Worm (Caenorhabditis elegans): ENCODE measurements around the gene C33G8.2.

DNA sequence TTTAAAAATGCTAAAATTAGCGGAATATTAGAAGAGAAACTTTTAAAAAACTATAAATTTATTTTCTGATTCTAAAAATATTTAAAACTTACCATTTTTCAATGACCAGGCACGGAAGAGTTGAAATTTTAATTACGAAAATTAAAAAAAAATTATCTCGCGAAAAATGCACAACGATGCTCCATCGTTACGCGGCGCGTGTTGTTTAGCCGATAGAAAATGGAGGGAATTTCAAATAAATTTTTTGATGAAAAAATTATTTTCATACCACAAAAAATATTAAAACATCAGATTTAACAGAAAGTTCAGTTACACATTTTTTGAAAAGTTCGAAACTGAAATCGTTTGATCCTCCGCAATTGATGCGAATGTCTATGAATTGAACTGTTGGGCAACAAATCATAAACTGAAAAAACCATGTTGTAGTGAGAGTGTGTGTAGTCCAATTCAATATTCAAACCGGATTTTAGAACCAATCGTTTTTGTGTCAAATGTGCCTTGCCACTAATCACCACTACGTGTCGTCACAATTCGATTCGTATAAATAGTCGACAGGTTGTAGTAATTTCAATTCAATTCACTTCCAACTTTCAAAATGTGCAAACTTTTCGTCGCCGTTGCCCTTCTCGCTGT is 41.7 kb downstream of the C33G8.2 start, which contains the start of the genes tofu-2 and spig-1:
- TF ChIP-seq pha-4 (tag; optimal IDR thresholded peaks at IDR 0.05) (no peak), nhr-12 (tag; optimal IDR thresholded peaks at IDR 0.05) (no peak), tbx-8 (GFP tag; optimal IDR thresholded peaks at IDR 0.05) (no peak), elt-3 (tag; optimal IDR thresholded peaks at IDR 0.05) (no peak), elt-1 (tag; optimal IDR thresholded peaks at IDR 0.05; ENCODE audit: borderline replicate concordance, insufficient read depth) (no peak), nhr-76 (tag; optimal IDR thresholded peaks at IDR 0.05) (no peak), snpc-4 (tag; optimal IDR thresholded peaks at IDR 0.05) (no peak)
